Fruit fly (Drosophila melanogaster) whole organism, embryonic: ENCODE measurements around the gene CG7179.

ENCODE experiments used
- ATbp ChIP-seq: fragments of 200-800 bp; sonication (Bioruptor generic); optimal IDR thresholded peaks from 2 replicates; lab custom pipeline; 2017; ENCODE audit warnings: missing biosample characterization, mild to moderate bottlenecking, missing genetic modification characterization, missing genetic modification reagents
- Aef1 ChIP-seq: fragments of 200-800 bp; sonication (Bioruptor generic); IDR thresholded peaks from 3 replicates; pipeline ENCODE4 v1.3.6; 2022; ENCODE audit warnings: missing biosample characterization, missing genetic modification characterization
- Awh ChIP-seq: fragments of 200-800 bp; sonication (Bioruptor generic); IDR thresholded peaks from 2 replicates; pipeline ENCODE4, ENCODE4 v1.3.6; 2022; ENCODE audit warnings: missing biosample characterization, missing genetic modification characterization
- Blimp-1 ChIP-seq: fragments of 200-800 bp; sonication (Bioruptor generic); optimal IDR thresholded peaks from 3 replicates; lab custom pipeline; 2018; ENCODE audit warnings: missing biosample characterization, missing genetic modification characterization, mild to moderate bottlenecking, moderate library complexity, missing genetic modification reagents
- CG11093 ChIP-seq: fragments of 200-800 bp; sonication (Bioruptor generic); IDR thresholded peaks from 3 replicates; pipeline ENCODE4 v1.3.6; 2022; ENCODE audit warnings: missing biosample characterization, missing genetic modification characterization
- CG12391 ChIP-seq: fragments of 200-800 bp; sonication (Bioruptor generic); optimal IDR thresholded peaks from 3 replicates; lab custom pipeline; 2018; ENCODE audit warnings: missing biosample characterization, mild to moderate bottlenecking, missing genetic modification characterization, moderate library complexity
- CG13123 ChIP-seq: fragments of 200-800 bp; sonication (Bioruptor generic); optimal IDR thresholded peaks from 2 replicates; lab custom pipeline; 2016; ENCODE audit warnings: missing biosample characterization, missing genetic modification characterization
- CG15269 ChIP-seq: fragments of 200-800 bp; sonication (Bioruptor generic); optimal IDR thresholded peaks from 2 replicates; lab custom pipeline; 2018; ENCODE audit warnings: missing biosample characterization, mild to moderate bottlenecking, missing genetic modification characterization, moderate library complexity
- CG1603 ChIP-seq: fragments of 200-800 bp; sonication (Bioruptor generic); optimal IDR thresholded peaks from 2 replicates; lab custom pipeline; 2019; ENCODE audit warnings: missing biosample characterization, mild to moderate bottlenecking, missing genetic modification characterization, moderate library complexity
- CG17829 ChIP-seq: fragments of 200-800 bp; optimal IDR thresholded peaks from 2 replicates; lab custom pipeline; 2019; ENCODE audit warnings: missing biosample characterization, mild to moderate bottlenecking, missing genetic modification characterization, moderate library complexity
- CG2116 ChIP-seq: fragments of 200-800 bp; sonication (Bioruptor generic); optimal IDR thresholded peaks from 3 replicates; lab custom pipeline; 2018; ENCODE audit warnings: missing biosample characterization, mild to moderate bottlenecking, missing genetic modification characterization
- CG2678 ChIP-seq: fragments of 200-800 bp; sonication (Bioruptor generic); optimal IDR thresholded peaks from 3 replicates; lab custom pipeline; 2019; ENCODE audit warnings: missing biosample characterization, mild to moderate bottlenecking, missing genetic modification characterization, moderate library complexity
- CG32767 ChIP-seq: fragments of 200-800 bp; sonication (Bioruptor generic); IDR thresholded peaks from 2 replicates; pipeline ENCODE4 v1.3.6; 2022; ENCODE audit warnings: missing biosample characterization, missing genetic modification characterization
- CG3281 ChIP-seq: fragments of 200-800 bp; sonication (Bioruptor generic); optimal IDR thresholded peaks from 3 replicates; lab custom pipeline; 2017; ENCODE audit warnings: missing biosample characterization, mild to moderate bottlenecking, missing genetic modification characterization
- CG7987 ChIP-seq: fragments of 200-800 bp; sonication (Bioruptor generic); optimal IDR thresholded peaks from 2 replicates; lab custom pipeline; 2018; ENCODE audit warnings: missing biosample characterization, mild to moderate bottlenecking, missing genetic modification characterization, moderate library complexity
- CG8388 ChIP-seq: fragments of 200-800 bp; sonication (Bioruptor generic); optimal IDR thresholded peaks from 2 replicates; lab custom pipeline; 2019; ENCODE audit warnings: missing biosample characterization, mild to moderate bottlenecking, missing genetic modification characterization, moderate library complexity
- CG9817 ChIP-seq: fragments of 200-800 bp; sonication (Bioruptor generic); optimal IDR thresholded peaks from 2 replicates; lab custom pipeline; 2018; ENCODE audit warnings: missing biosample characterization, mild to moderate bottlenecking, missing genetic modification characterization, moderate library complexity
- D ChIP-seq, 2 experiments: fragments of 200-800 bp in 1 of 2; fragments of >200 bp in 1 of 2; sonication (Bioruptor generic) in 1 of 2; optimal IDR thresholded peaks; 2 replicates in 1 of 2; 3 replicates in 1 of 2; lab custom pipeline; 2017; ENCODE audit warnings: mild to moderate bottlenecking in 1 of 2, missing biosample characterization in 1 of 2, missing genetic modification characterization in 1 of 2, missing genetic modification reagents in 1 of 2
- Fer2 ChIP-seq: fragments of 200-800 bp; sonication (Bioruptor generic); optimal IDR thresholded peaks from 2 replicates; lab custom pipeline; 2018; ENCODE audit warnings: missing biosample characterization, mild to moderate bottlenecking, missing genetic modification characterization, moderate library complexity
- NK7.1 ChIP-seq: fragments of 200-800 bp; sonication (Bioruptor generic); optimal IDR thresholded peaks from 3 replicates; lab custom pipeline; 2016; ENCODE audit warnings: missing biosample characterization, missing genetic modification characterization
- Oli ChIP-seq: fragments of 200-800 bp; sonication (Bioruptor generic); optimal IDR thresholded peaks from 2 replicates; lab custom pipeline; 2018; ENCODE audit warnings: missing biosample characterization, mild to moderate bottlenecking, missing genetic modification characterization, moderate library complexity
- Trl ChIP-seq, 3 experiments: fragments of >200 bp in 2 of 3; fragments of 200-800 bp in 1 of 3; sonication (Bioruptor generic) in 1 of 3; optimal IDR thresholded peaks; 2 replicates in 1 of 3; 3 replicates in 2 of 3; lab custom pipeline; 2016 to 2017; ENCODE audit warnings: missing biosample characterization in 1 of 3, missing genetic modification characterization in 1 of 3
- az2 ChIP-seq: fragments of 200-800 bp; sonication (Bioruptor generic); optimal IDR thresholded peaks from 3 replicates; lab custom pipeline; 2016; ENCODE audit warnings: missing biosample characterization, missing genetic modification characterization
- bab2 ChIP-seq: fragments of 200-800 bp; sonication (Bioruptor generic); optimal IDR thresholded peaks from 2 replicates; lab custom pipeline; 2016; ENCODE audit warnings: missing biosample characterization, missing genetic modification characterization
- corto ChIP-seq: fragments of 200-800 bp; sonication (Bioruptor generic); optimal IDR thresholded peaks from 2 replicates; lab custom pipeline; 2016; ENCODE audit warnings: missing biosample characterization, mild to moderate bottlenecking, missing genetic modification characterization, moderate library complexity
- danr ChIP-seq: fragments of 200-800 bp; sonication (Bioruptor generic); IDR thresholded peaks from 2 replicates; pipeline ENCODE4 v1.3.6; 2022; ENCODE audit warnings: missing biosample characterization, missing genetic modification characterization
- dmrt99B ChIP-seq: fragments of 200-800 bp; sonication (Bioruptor generic); optimal IDR thresholded peaks from 2 replicates; lab custom pipeline; 2018; ENCODE audit warnings: missing biosample characterization, mild to moderate bottlenecking, missing genetic modification characterization, moderate library complexity
- dpn ChIP-seq, 2 experiments: fragments of 200-800 bp; sonication (Bioruptor generic); optimal IDR thresholded peaks; 3 replicates each; lab custom pipeline; 2016; ENCODE audit warnings: missing biosample characterization in 2 of 2, missing genetic modification characterization in 2 of 2
- exex ChIP-seq: fragments of 200-800 bp; sonication (Bioruptor generic); optimal IDR thresholded peaks from 4 replicates; lab custom pipeline; 2018; ENCODE audit warnings: missing biosample characterization, mild to moderate bottlenecking, missing genetic modification characterization, moderate library complexity
- fd3F ChIP-seq: fragments of 200-800 bp; sonication (Bioruptor generic); optimal IDR thresholded peaks from 2 replicates; lab custom pipeline; 2018; ENCODE audit warnings: missing biosample characterization, mild to moderate bottlenecking, missing genetic modification characterization, moderate library complexity
- fu2 ChIP-seq: fragments of 200-800 bp; sonication (Bioruptor generic); optimal IDR thresholded peaks from 2 replicates; lab custom pipeline; 2016; ENCODE audit warnings: missing biosample characterization, missing genetic modification characterization
- grau ChIP-seq: fragments of 200-800 bp; optimal IDR thresholded peaks from 3 replicates; lab custom pipeline; 2019; ENCODE audit warnings: missing biosample characterization, mild to moderate bottlenecking, missing genetic modification characterization, moderate library complexity
- her ChIP-seq: fragments of 200-800 bp; sonication (Bioruptor generic); optimal IDR thresholded peaks from 2 replicates; lab custom pipeline; 2016; ENCODE audit warnings: missing biosample characterization, missing genetic modification characterization
- hkb ChIP-seq, 2 experiments: fragments of 200-800 bp in 1 of 2; fragments of >200 bp in 1 of 2; sonication (Bioruptor generic) in 1 of 2; IDR thresholded peaks in 1 of 2; optimal IDR thresholded peaks in 1 of 2; 2 replicates each; pipeline versions ENCODE4 v1.3.6 to Lab custom; 2017 to 2022; ENCODE audit warnings: missing biosample characterization in 1 of 2, missing genetic modification characterization in 1 of 2
- mld ChIP-seq: fragments of 200-800 bp; sonication (Bioruptor generic); IDR thresholded peaks from 3 replicates; pipeline ENCODE4 v1.3.6; 2022; ENCODE audit warnings: missing biosample characterization, missing genetic modification characterization; ENCODE audit not compliant: partially characterized antibody
- nerfin-1 ChIP-seq: fragments of 200-800 bp; sonication (Bioruptor generic); optimal IDR thresholded peaks from 3 replicates; lab custom pipeline; 2019; ENCODE audit warnings: missing biosample characterization, mild to moderate bottlenecking, missing genetic modification characterization, moderate library complexity
- nmo ChIP-seq: fragments of 200-800 bp; sonication (Bioruptor generic); optimal IDR thresholded peaks from 2 replicates; lab custom pipeline; 2018; ENCODE audit warnings: missing biosample characterization, mild to moderate bottlenecking, missing genetic modification characterization, moderate library complexity
- nom ChIP-seq: fragments of 200-800 bp; sonication (Bioruptor generic); optimal IDR thresholded peaks from 2 replicates; lab custom pipeline; 2017; ENCODE audit warnings: missing biosample characterization, missing genetic modification characterization, mild to moderate bottlenecking, moderate library complexity, missing genetic modification reagents
- pan ChIP-seq, 4 experiments: fragments of >200 bp in 3 of 4; fragments of 200-800 bp in 1 of 4; sonication (Bioruptor generic) in 1 of 4; optimal IDR thresholded peaks in 3 of 4; IDR thresholded peaks in 1 of 4; 2 replicates each; pipeline versions ENCODE4 v1.3.6 to Lab custom; 2017 to 2022; ENCODE audit warnings: missing biosample characterization in 2 of 4, missing genetic modification characterization in 2 of 4, mixed read lengths in 1 of 4
- phol ChIP-seq: fragments of 200-800 bp; sonication (Bioruptor generic); optimal IDR thresholded peaks from 3 replicates; lab custom pipeline; 2018; ENCODE audit warnings: missing biosample characterization, mild to moderate bottlenecking, missing genetic modification characterization, moderate library complexity
- sens ChIP-seq: fragments of 200-800 bp; sonication (Bioruptor generic); peaks from one replicate; lab custom pipeline; 2016; ENCODE audit warnings: missing biosample characterization, missing genetic modification characterization
- slbo ChIP-seq: fragments of 200-800 bp; sonication (Bioruptor generic); IDR thresholded peaks from 2 replicates; pipeline ENCODE4 v1.3.6; 2022; ENCODE audit warnings: missing biosample characterization, missing genetic modification characterization
- sug ChIP-seq: fragments of 200-800 bp; optimal IDR thresholded peaks from 2 replicates; lab custom pipeline; 2019; ENCODE audit warnings: missing biosample characterization, mild to moderate bottlenecking, missing genetic modification characterization, moderate library complexity
- tin ChIP-seq: fragments of 200-800 bp; sonication (Bioruptor generic); optimal IDR thresholded peaks from 3 replicates; lab custom pipeline; 2016; ENCODE audit warnings: missing biosample characterization, missing genetic modification characterization
- unpg ChIP-seq: fragments of 200-800 bp; sonication (Bioruptor generic); optimal IDR thresholded peaks from 3 replicates; lab custom pipeline; 2018; ENCODE audit warnings: missing biosample characterization, mild to moderate bottlenecking, missing genetic modification characterization, moderate library complexity
- vvl ChIP-seq: fragments of 200-800 bp; sonication (Bioruptor generic); IDR thresholded peaks from 2 replicates; pipeline ENCODE4 v1.3.6; 2022; ENCODE audit warnings: missing biosample characterization, missing genetic modification characterization
- zfh2 ChIP-seq: fragments of 200-800 bp; sonication (Bioruptor generic); optimal IDR thresholded peaks from 2 replicates; lab custom pipeline; 2016; ENCODE audit warnings: missing biosample characterization, missing genetic modification characterization

Gene CG7179

DNA sequence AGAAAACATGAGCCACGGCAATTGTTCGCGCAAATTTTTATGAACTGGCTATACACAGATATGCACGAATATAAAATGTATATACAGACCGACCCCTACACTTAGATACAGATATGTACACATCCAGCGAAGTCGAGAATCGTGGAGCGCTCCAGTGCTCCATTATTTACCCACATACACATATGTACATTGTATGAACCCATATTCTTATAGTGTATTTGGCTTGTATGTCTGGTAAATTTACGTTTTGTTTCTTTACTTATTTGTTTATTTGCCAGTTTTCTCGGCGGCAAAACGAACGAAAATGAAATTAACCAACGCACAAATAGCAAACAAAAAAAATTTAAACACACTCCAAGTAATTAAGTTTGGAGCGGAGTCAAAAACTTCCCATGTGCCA, 35.5 kb upstream of the CG7179 start (continued):
- TF ChIP-seq mld: no peak
- peak; percentile 80 for TF ChIP-seq CG2678 (tag; lab: Kevin White, UChicago)
- TF ChIP-seq grau: no peak
- TF ChIP-seq CG17829 (tag; lab: Kevin White, UChicago): peak; percentile 3
- no peak for TF ChIP-seq zfh2
- peak in 1 of 2 experiments; percentile 51 for TF ChIP-seq dpn (GFP tag; optimal IDR thresholded peaks at IDR 0.05; lab: Kevin White, UChicago)
- no peak for TF ChIP-seq D (optimal IDR thresholded peaks at IDR 0.05; lab: Kevin White, UChicago)
- no peak for TF ChIP-seq D (GFP tag; optimal IDR thresholded peaks at IDR 0.05; lab: Kevin White, UChicago)
- TF ChIP-seq Aef1 (GFP tag; lab: Robert Waterston, UW): no peak
- TF ChIP-seq dmrt99B: peak; percentile 43
- peak; percentile 35 for TF ChIP-seq CG1603
- no peak for TF ChIP-seq fu2
- peak; percentile 46 for TF ChIP-seq NK7.1 (GFP tag; lab: Kevin White, UChicago)
- peak; percentile 44 for TF ChIP-seq fd3F
- TF ChIP-seq CG32767 (GFP tag; lab: Robert Waterston, UW): peak; percentile 46; the same call in 1 of the 2 replicates
- no peak for TF ChIP-seq CG2116 (GFP tag; lab: Kevin White, UChicago)
- TF ChIP-seq her (GFP tag; lab: Kevin White, UChicago): peak; percentile 11
- peak; percentile 49; the same call in 1 of the 2 replicates for TF ChIP-seq vvl (GFP tag; lab: Robert Waterston, UW)
- TF ChIP-seq corto (GFP tag; lab: Kevin White, UChicago): no peak
- peak; percentile 84 for TF ChIP-seq Awh (GFP tag; lab: Robert Waterston, UW)
- TF ChIP-seq exex (tag; lab: Kevin White, UChicago): peak; percentile 41
- TF ChIP-seq sug: peak; percentile 70
- TF ChIP-seq danr: no peak
- no peak for TF ChIP-seq nom (GFP tag; lab: Kevin White, UChicago)
- peak; percentile 84 for TF ChIP-seq CG7987 (GFP tag; lab: Kevin White, UChicago)
- TF ChIP-seq Fer2: peak; percentile 75
- TF ChIP-seq sens (GFP tag; lab: Kevin White, UChicago): peak; percentile 77
- peak; percentile 24 for TF ChIP-seq CG13123 (GFP tag; lab: Kevin White, UChicago)
- peak; percentile 35 for TF ChIP-seq bab2 (GFP tag; lab: Kevin White, UChicago)
- peak; percentile 74 for TF ChIP-seq Blimp-1 (GFP tag; lab: Kevin White, UChicago)
- TF ChIP-seq pan (optimal IDR thresholded peaks at IDR 0.05; lab: Kevin White, UChicago): no peak
- TF ChIP-seq pan (GFP tag; optimal IDR thresholded peaks at IDR 0.05 in 1 of 2, IDR thresholded peaks at IDR 0.05 in 1 of 2): peak in 1 of 2 experiments; percentile 43
- TF ChIP-seq CG11093 (GFP tag; lab: Robert Waterston, UW): 0 out of 3 replicates have a peak, but pooled peaks have one; percentile 30
- TF ChIP-seq nerfin-1 (tag; lab: Kevin White, UChicago): peak; percentile 45
- peak; percentile 75 for TF ChIP-seq CG3281 (GFP tag; lab: Kevin White, UChicago)
- TF ChIP-seq Trl (optimal IDR thresholded peaks at IDR 0.05; lab: Kevin White, UChicago): no peak
- TF ChIP-seq Trl (GFP tag; optimal IDR thresholded peaks at IDR 0.05; lab: Kevin White, UChicago): no peak
- no peak for TF ChIP-seq nmo

DNA sequence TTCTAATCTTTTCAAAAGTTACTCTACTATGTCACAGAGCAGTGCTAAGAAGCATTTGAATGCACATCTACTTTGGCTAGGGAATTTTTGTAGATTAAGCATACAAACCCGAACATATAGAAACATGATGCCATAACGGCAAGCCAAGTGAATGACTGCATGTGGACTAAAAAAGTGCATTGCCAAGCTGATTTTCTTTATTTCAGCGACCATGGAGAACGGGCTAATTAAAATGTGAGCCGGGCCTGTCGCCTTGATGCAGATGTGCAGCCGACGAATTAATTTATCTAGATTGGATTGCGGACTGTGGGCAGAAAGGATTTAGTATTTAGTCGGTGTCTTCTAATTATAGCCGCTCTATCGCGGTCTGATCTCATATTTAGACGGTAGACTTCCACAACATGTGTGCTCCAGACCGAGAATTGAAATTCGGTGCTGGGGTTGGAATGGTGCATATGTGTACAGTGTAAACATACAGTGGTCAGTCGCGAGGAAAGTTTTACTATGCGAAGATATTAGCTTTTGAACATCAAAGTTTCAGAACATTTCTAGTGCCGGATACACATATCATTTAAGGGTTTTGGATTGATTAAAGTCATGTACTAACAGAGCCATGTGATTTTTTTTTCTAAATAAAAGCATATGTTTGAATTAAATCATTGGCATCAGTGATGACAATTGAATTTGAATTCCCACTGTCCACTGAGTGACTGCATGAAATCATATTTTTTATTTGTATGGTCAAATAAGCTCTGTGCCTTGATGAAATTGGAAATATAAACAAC, 34.9 kb upstream of the CG7179 start:
- TF ChIP-seq CG15269: peak; percentile 36
- TF ChIP-seq CG8388 (GFP tag; lab: Kevin White, UChicago): peak; percentile 33
- TF ChIP-seq slbo (GFP tag; lab: Robert Waterston, UW): peak; percentile 10; the same call in 1 of the 2 replicates
- peak; percentile 32 for TF ChIP-seq CG12391 (tag; lab: Kevin White, UChicago)
- peak; percentile 7 for TF ChIP-seq tin (GFP tag; lab: Kevin White, UChicago)
- no peak for TF ChIP-seq hkb (optimal IDR thresholded peaks at IDR 0.05; lab: Kevin White, UChicago)
- TF ChIP-seq hkb (GFP tag; IDR thresholded peaks at IDR 0.05; lab: Robert Waterston, UW): peak; percentile 28; the same call in 1 of the 2 replicates
- peak; percentile 1 for TF ChIP-seq unpg (GFP tag; lab: Kevin White, UChicago)
- TF ChIP-seq az2: peak; percentile 13
- peak; percentile 2 for TF ChIP-seq CG9817 (tag; lab: Kevin White, UChicago)
- peak; percentile 42 for TF ChIP-seq phol (tag; lab: Kevin White, UChicago)
- peak; percentile 69 for TF ChIP-seq sens (GFP tag; lab: Kevin White, UChicago)
- peak; percentile 17 for TF ChIP-seq Oli (tag; lab: Kevin White, UChicago)
- peak; percentile 29 for TF ChIP-seq ATbp (GFP tag; lab: Kevin White, UChicago)
